Fruit fly (Drosophila melanogaster) whole organism, prepupa: ENCODE data around the gene CG18746.
A peak's percentile ranks its signal among the peaks of the same experiment; 100 is the strongest.

Experiments used
- CG10669 ChIP-seq: fragments of 200-800 bp; sonication (Bioruptor generic); optimal IDR thresholded peaks from 3 replicates; lab custom pipeline; 2018; ENCODE audit warnings: missing biosample characterization, mild to moderate bottlenecking, missing genetic modification characterization, moderate library complexity
- CG11762 ChIP-seq: fragments of 200-800 bp; sonication (Bioruptor generic); optimal IDR thresholded peaks from 3 replicates; lab custom pipeline; 2016; ENCODE audit warnings: missing biosample characterization, missing genetic modification characterization; ENCODE audit not compliant: insufficient read depth
- CG11902 ChIP-seq: fragments of 200-800 bp; sonication (Bioruptor generic); optimal IDR thresholded peaks from 3 replicates; lab custom pipeline; 2016; ENCODE audit warnings: missing biosample characterization, missing genetic modification characterization
- CG3032 ChIP-seq: fragments of 200-800 bp; optimal IDR thresholded peaks from 2 replicates; lab custom pipeline; 2019; ENCODE audit warnings: missing biosample characterization, mild to moderate bottlenecking, missing genetic modification characterization, moderate library complexity
- CG6808 ChIP-seq: fragments of 200-800 bp; sonication (Bioruptor generic); optimal IDR thresholded peaks from 3 replicates; lab custom pipeline; 2017; ENCODE audit warnings: missing biosample characterization, missing genetic modification characterization, mild to moderate bottlenecking, moderate library complexity, missing genetic modification reagents
- CG6854 ChIP-seq: fragments of 200-800 bp; sonication (Bioruptor generic); optimal IDR thresholded peaks from 2 replicates; lab custom pipeline; 2017; ENCODE audit warnings: missing biosample characterization, mild to moderate bottlenecking, missing genetic modification characterization
- CG7368 ChIP-seq: fragments of 200-800 bp; sonication (Bioruptor generic); optimal IDR thresholded peaks from 3 replicates; lab custom pipeline; 2016; ENCODE audit warnings: missing biosample characterization, missing genetic modification characterization
- CG8119 ChIP-seq: fragments of 200-800 bp; sonication (Bioruptor generic); IDR thresholded peaks from 3 replicates; pipeline ENCODE4 v1.3.6; 2022; ENCODE audit warnings: missing biosample characterization, missing genetic modification characterization
- CG8319 ChIP-seq: fragments of 200-800 bp; sonication (Bioruptor generic); optimal IDR thresholded peaks from 3 replicates; lab custom pipeline; 2016; ENCODE audit warnings: missing biosample characterization, missing genetic modification characterization
- CG8632 ChIP-seq: fragments of 200-800 bp; sonication (Bioruptor generic); optimal IDR thresholded peaks from 3 replicates; lab custom pipeline; 2016; ENCODE audit warnings: missing biosample characterization, missing genetic modification characterization
- CG9139 ChIP-seq: fragments of 200-800 bp; sonication (Bioruptor generic); optimal IDR thresholded peaks from 3 replicates; lab custom pipeline; 2017; ENCODE audit warnings: missing biosample characterization, mild to moderate bottlenecking, missing genetic modification characterization
- Eip75B ChIP-seq: fragments of 200-800 bp; sonication (Bioruptor generic); optimal IDR thresholded peaks from 3 replicates; lab custom pipeline; 2016; ENCODE audit warnings: missing biosample characterization, missing genetic modification characterization
- Ets21C ChIP-seq: fragments of 200-800 bp; sonication (Bioruptor generic); optimal IDR thresholded peaks from 3 replicates; lab custom pipeline; 2016; ENCODE audit warnings: missing biosample characterization, missing genetic modification characterization
- Ets96B ChIP-seq: fragments of 200-800 bp; optimal IDR thresholded peaks from 2 replicates; lab custom pipeline; 2019; ENCODE audit warnings: missing biosample characterization, mild to moderate bottlenecking, missing genetic modification characterization, moderate library complexity
- Gug ChIP-seq: fragments of 200-800 bp; sonication (Bioruptor generic); IDR thresholded peaks from 2 replicates; pipeline ENCODE4 v1.3.6; 2022; ENCODE audit warnings: missing biosample characterization, missing genetic modification characterization
- Hr39 ChIP-seq: fragments of 200-800 bp; sonication (Bioruptor generic); optimal IDR thresholded peaks from 2 replicates; lab custom pipeline; 2016; ENCODE audit warnings: missing biosample characterization, missing genetic modification characterization
- Hr4 ChIP-seq: fragments of 200-800 bp; sonication (Bioruptor generic); optimal IDR thresholded peaks from 3 replicates; lab custom pipeline; 2016; ENCODE audit warnings: missing biosample characterization, missing genetic modification characterization
- Met ChIP-seq: fragments of 200-800 bp; sonication (Bioruptor generic); optimal IDR thresholded peaks from 3 replicates; lab custom pipeline; 2016; ENCODE audit warnings: missing biosample characterization, missing genetic modification characterization
- OdsH ChIP-seq: fragments of 200-800 bp; sonication (Bioruptor generic); optimal IDR thresholded peaks from 3 replicates; lab custom pipeline; 2016; ENCODE audit warnings: missing biosample characterization, missing genetic modification characterization
- Smox ChIP-seq: fragments of 200-800 bp; sonication (Bioruptor generic); optimal IDR thresholded peaks from 3 replicates; lab custom pipeline; 2016; ENCODE audit warnings: missing biosample characterization, missing genetic modification characterization
- Sox14 ChIP-seq: fragments of 200-800 bp; sonication (Bioruptor generic); optimal IDR thresholded peaks from 3 replicates; lab custom pipeline; 2016; ENCODE audit warnings: missing biosample characterization, missing genetic modification characterization
- Sox15 ChIP-seq: fragments of 200-800 bp; sonication (Bioruptor generic); optimal IDR thresholded peaks from 3 replicates; lab custom pipeline; 2016; ENCODE audit warnings: missing biosample characterization, missing genetic modification characterization
- acj6 ChIP-seq: fragments of 200-800 bp; sonication (Bioruptor generic); optimal IDR thresholded peaks from 3 replicates; lab custom pipeline; 2016; ENCODE audit warnings: missing biosample characterization, missing genetic modification characterization
- cyc ChIP-seq: fragments of 200-800 bp; sonication (Bioruptor generic); optimal IDR thresholded peaks from 3 replicates; lab custom pipeline; 2016; ENCODE audit warnings: missing biosample characterization, missing genetic modification characterization
- eg ChIP-seq: fragments of 200-800 bp; sonication (Bioruptor generic); IDR thresholded peaks from 3 replicates; pipeline ENCODE4 v1.3.6; 2022; ENCODE audit warnings: missing biosample characterization, missing genetic modification characterization
- esn ChIP-seq: fragments of 200-800 bp; sonication (Bioruptor generic); optimal IDR thresholded peaks from 2 replicates; lab custom pipeline; 2016; ENCODE audit warnings: missing biosample characterization, mild to moderate bottlenecking, missing genetic modification characterization, moderate library complexity
- fkh ChIP-seq: fragments of 200-800 bp; sonication (Bioruptor generic); optimal IDR thresholded peaks from 3 replicates; lab custom pipeline; 2017; ENCODE audit warnings: missing biosample characterization, mild to moderate bottlenecking, missing genetic modification characterization, moderate library complexity
- pdm3 ChIP-seq: fragments of 200-800 bp; sonication (Bioruptor generic); optimal IDR thresholded peaks from 3 replicates; lab custom pipeline; 2016; ENCODE audit warnings: missing biosample characterization, missing genetic modification characterization
- spab ChIP-seq: fragments of 200-800 bp; sonication (Bioruptor generic); optimal IDR thresholded peaks from 2 replicates; lab custom pipeline; 2017; ENCODE audit warnings: missing biosample characterization, mild to moderate bottlenecking, missing genetic modification characterization, missing genetic modification reagents
- ss ChIP-seq, 2 experiments: fragments of 200-800 bp; sonication (Bioruptor generic); optimal IDR thresholded peaks; 2 replicates in 1 of 2; 3 replicates in 1 of 2; lab custom pipeline; 2017 to 2018; ENCODE audit warnings: mild to moderate bottlenecking in 2 of 2, missing biosample characterization in 2 of 2, missing genetic modification characterization in 2 of 2, moderate library complexity in 1 of 2
- svp ChIP-seq: fragments of 200-800 bp; sonication (Bioruptor generic); peaks from one replicate; lab custom pipeline; 2016; ENCODE audit warnings: missing biosample characterization, missing genetic modification characterization
- vri ChIP-seq: fragments of 200-800 bp; sonication (Bioruptor generic); optimal IDR thresholded peaks from 3 replicates; lab custom pipeline; 2016; ENCODE audit warnings: missing biosample characterization, mild to moderate bottlenecking, missing genetic modification characterization

Gene CG18746

DNA sequence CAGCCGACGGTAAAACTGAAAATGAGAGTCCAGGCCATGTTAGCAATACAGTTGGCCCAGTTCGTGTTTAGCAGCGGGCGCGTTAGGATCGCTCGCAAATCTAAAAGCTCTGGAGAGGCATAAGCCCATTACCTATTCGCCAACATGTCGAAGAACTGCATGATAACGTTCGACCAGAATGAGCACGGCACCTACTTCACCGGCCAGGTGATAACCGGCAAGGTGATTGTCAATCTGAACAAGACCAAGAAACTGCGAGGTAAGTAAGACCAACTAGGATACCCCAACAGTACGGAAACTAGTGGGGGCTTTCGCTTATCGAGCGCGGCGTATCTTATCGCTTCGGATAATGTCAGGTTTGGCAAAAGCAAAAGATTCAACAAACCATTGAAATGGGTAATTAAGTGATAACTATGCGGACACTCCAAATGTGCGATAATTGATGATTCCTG, 622 bp upstream of the CG18746 start, which contains the start of gene CG10086:
TSS of gene CG10086 (plus strand) at position 51 of the 452 bp plus-strand sequence.
- no peak for TF ChIP-seq pdm3 (GFP tag; lab: Kevin White, UChicago)
- no peak for TF ChIP-seq CG9139 (GFP tag; lab: Kevin White, UChicago)
- TF ChIP-seq vri (GFP tag; lab: Kevin White, UChicago): peak; percentile 9
- no peak for TF ChIP-seq Smox (GFP tag; lab: Kevin White, UChicago)
- TF ChIP-seq, all 60 proteins: peak for 1

DNA sequence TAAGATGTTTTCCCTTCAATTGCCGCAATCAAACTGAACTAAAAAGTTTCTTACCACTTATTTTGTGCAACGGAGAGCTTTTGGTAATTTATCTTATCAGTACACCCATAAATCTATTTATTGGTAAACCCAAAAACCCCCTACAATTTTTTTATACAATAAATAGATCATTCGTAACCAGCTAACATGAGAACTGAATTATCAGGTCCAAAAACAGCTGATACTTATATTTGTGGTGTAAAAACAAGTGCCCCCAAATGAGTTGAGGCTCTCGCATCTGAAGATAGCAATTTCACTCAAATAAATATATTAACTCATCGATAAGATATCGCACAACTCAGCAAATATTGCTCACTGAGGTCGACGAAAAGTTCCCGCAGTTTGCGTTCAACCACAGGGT, 2.1 kb downstream of the CG18746 start, which contains the start of gene CG18748:
TSS of gene CG18748 (minus strand) at position 25 of the 400 bp plus-strand sequence.
- TF ChIP-seq svp (GFP tag; lab: Kevin White, UChicago) (peak; percentile 85), vri (GFP tag; lab: Kevin White, UChicago) (peak; percentile 73), Smox (GFP tag; lab: Kevin White, UChicago) (no peak), CG11762 (no peak), CG3032 (no peak), Gug (no peak), fkh (GFP tag; lab: Kevin White, UChicago) (peak; percentile 2), Hr39 (GFP tag; lab: Kevin White, UChicago) (no peak)

DNA sequence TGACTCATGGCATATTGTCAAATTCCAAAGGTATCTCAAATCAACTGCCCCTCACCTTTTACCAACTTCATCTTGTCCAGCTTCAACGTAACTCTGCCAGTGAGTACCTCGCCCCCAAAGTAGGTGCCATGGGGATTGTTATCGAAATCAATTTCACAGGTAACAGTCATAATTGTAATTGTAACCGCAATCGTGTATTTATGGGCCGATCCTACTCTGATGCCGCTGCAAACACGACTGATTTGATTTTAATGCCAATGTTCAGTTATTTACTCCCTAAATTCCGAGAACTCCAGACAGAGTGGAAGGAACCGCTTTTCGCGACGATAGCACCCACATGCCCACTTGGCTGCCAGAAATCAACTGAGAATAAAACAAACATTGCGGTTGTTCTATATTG, 4.2 kb downstream of the CG18746 start, which contains the start of gene CG18745:
TSS of gene CG18745 (minus strand) at position 336 of the 400 bp plus-strand sequence.
- TF ChIP-seq Ets96B: no peak
- no peak for TF ChIP-seq CG8632 (GFP tag; lab: Kevin White, UChicago)
- peak; percentile 14 for TF ChIP-seq fkh (GFP tag; lab: Kevin White, UChicago)
- no peak for TF ChIP-seq cyc
- no peak for TF ChIP-seq CG10669 (GFP tag; lab: Kevin White, UChicago)
- TF ChIP-seq vri (GFP tag; lab: Kevin White, UChicago): peak; percentile 57
- TF ChIP-seq Sox15: no peak
- TF ChIP-seq CG7368 (GFP tag; lab: Kevin White, UChicago): no peak
- no peak for TF ChIP-seq Ets21C (GFP tag; lab: Kevin White, UChicago)
- no peak for TF ChIP-seq CG6854 (GFP tag; lab: Kevin White, UChicago)
- TF ChIP-seq eg (GFP tag; lab: Robert Waterston, UW): no peak
- TF ChIP-seq Eip75B (GFP tag; lab: Kevin White, UChicago): no peak

DNA sequence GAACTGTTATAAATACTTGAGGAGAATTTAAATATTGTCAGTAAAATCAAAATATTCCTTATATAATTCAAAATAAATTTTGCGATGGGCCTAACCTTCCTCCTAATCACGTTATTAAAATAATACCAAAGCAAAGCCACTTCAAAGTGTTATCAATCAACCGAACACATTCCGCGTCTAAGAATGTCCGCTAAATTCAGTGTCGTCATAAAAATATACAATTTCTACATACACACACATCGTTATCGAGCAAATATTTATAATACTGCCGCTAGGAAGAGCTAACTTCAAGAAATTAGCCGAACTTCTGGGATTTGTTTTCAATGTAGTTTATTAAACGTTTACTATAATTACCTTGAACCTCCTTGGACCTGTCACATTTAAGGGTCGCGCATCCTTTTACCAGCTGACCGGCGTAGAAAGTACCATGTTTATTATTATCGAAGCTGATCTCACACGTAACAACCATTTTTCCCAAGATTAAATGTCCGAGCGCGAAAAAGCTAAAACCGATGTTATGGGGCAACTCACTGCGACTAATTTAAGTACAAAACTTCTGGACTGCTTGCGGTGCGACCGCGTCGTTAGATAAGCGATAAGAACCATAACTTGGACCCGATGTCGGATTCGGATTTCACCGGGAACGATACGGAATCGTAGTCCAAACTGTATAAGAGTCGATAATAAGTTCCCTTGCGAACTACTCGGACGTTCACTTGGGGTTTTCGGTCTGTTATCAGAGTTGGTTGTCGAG, 6.9 kb downstream of the CG18746 start, which contains the start of gene CG18747:
TSS of gene CG18747 (minus strand) at position 514 of the 754 bp plus-strand sequence.
- TF ChIP-seq vri (GFP tag; lab: Kevin White, UChicago) (peak; percentile 76), CG7368 (GFP tag; lab: Kevin White, UChicago) (no peak), CG11762 (no peak), svp (GFP tag; lab: Kevin White, UChicago) (peak; percentile 51)
- TF ChIP-seq, all 60 proteins: peak for 2

DNA sequence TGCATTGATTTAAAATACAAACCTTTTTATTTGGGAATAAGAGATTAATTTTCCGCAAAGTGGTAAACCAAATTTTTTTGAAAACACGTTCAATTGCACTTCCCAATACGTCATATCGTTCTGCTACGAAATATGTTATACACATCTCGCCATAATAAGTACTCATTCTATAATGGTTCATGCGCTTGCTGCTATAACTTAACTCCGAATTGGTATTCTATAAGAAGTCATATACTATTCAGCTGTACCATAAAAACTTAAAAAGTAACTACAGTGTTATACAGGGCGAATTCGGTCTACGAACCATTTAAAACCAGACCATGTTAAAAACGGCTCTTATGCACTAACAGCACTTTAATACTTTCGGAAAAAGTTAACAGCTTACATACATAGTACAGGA, 10.4 kb downstream of the CG18746 start:
- no peak for TF ChIP-seq esn (GFP tag; lab: Kevin White, UChicago)
- no peak for TF ChIP-seq CG8119
- no peak for TF ChIP-seq Sox14 (GFP tag; lab: Kevin White, UChicago)
- TF ChIP-seq OdsH (GFP tag; lab: Kevin White, UChicago): peak; percentile 39
- TF ChIP-seq pdm3 (GFP tag; lab: Kevin White, UChicago): peak; percentile 26
- TF ChIP-seq ss (GFP tag; optimal IDR thresholded peaks at IDR 0.05; lab: Kevin White, UChicago): no peak
- no peak for TF ChIP-seq Ets96B
- TF ChIP-seq CG6808: peak; percentile 4
- peak; percentile 50 for TF ChIP-seq CG10669 (GFP tag; lab: Kevin White, UChicago)
- TF ChIP-seq, all 60 proteins: peak for 4

DNA sequence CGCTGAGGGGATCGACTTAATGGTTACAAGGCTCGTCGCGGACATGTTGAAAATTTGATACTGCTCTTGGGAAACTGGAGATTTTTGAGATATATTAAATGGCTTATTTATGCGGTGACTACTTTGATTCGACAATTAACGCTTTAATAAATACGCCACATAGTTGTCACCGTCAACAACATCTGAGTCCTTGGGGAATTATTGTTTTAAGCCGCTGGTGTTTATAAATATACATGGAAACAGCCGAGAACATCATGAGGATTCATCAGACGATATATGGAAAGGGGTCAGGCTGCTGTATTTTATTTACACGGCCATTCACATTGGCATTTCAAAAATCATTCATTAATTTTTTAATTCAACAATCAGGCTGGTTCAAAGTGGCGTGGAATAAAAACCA, 18.3 kb downstream of the CG18746 start, which contains the start of gene CG11286:
TSS of gene CG11286 (minus strand) at position 101 of the 400 bp plus-strand sequence.
- TF ChIP-seq Hr39 (GFP tag; lab: Kevin White, UChicago) (no peak), spab (GFP tag; lab: Kevin White, UChicago) (no peak), svp (GFP tag; lab: Kevin White, UChicago) (no peak), fkh (GFP tag; lab: Kevin White, UChicago) (no peak), Eip75B (GFP tag; lab: Kevin White, UChicago) (no peak), Hr4 (no peak), CG8319 (GFP tag; lab: Kevin White, UChicago) (no peak), CG6854 (GFP tag; lab: Kevin White, UChicago) (no peak), CG11902 (GFP tag; lab: Kevin White, UChicago) (no peak), Met (GFP tag; lab: Kevin White, UChicago) (no peak), acj6 (GFP tag; lab: Kevin White, UChicago) (no peak), pdm3 (GFP tag; lab: Kevin White, UChicago) (no peak), CG11762 (no peak), Gug (no peak)
